Fruit fly (Drosophila melanogaster) whole organism, adult: ENCODE results near the gene nAChRalpha7.

Experiments
- CG11617 ChIP-seq: fragments of 200-800 bp; sonication (Bioruptor generic); optimal IDR thresholded peaks from 2 replicates; lab custom pipeline; 2017; ENCODE audit warnings: mild to moderate bottlenecking, missing biosample characterization, missing genetic modification reagents, missing genetic modification characterization
- CG12768 ChIP-seq: fragments of 200-800 bp; sonication (Bioruptor generic); optimal IDR thresholded peaks from 2 replicates; lab custom pipeline; 2017; ENCODE audit warnings: missing biosample characterization, missing genetic modification characterization, mild to moderate bottlenecking, moderate library complexity, missing genetic modification reagents
- CG14711 ChIP-seq: fragments of 200-800 bp; sonication (Bioruptor generic); optimal IDR thresholded peaks from 2 replicates; lab custom pipeline; 2018; ENCODE audit warnings: missing biosample characterization, mild to moderate bottlenecking, missing genetic modification characterization, moderate library complexity
- CG1620 ChIP-seq: fragments of 200-800 bp; sonication (Bioruptor generic); optimal IDR thresholded peaks from 2 replicates; lab custom pipeline; 2016; ENCODE audit warnings: missing biosample characterization, missing genetic modification characterization
- CG33017 ChIP-seq: fragments of 200-800 bp; sonication (Bioruptor generic); optimal IDR thresholded peaks from 2 replicates; lab custom pipeline; 2018; ENCODE audit warnings: missing biosample characterization, mild to moderate bottlenecking, missing genetic modification characterization, moderate library complexity
- CG5204 ChIP-seq: fragments of 200-800 bp; sonication (Bioruptor generic); optimal IDR thresholded peaks from 2 replicates; lab custom pipeline; 2016; ENCODE audit warnings: missing biosample characterization, missing genetic modification characterization
- CG7045 ChIP-seq: fragments of 200-800 bp; sonication (Bioruptor generic); optimal IDR thresholded peaks from 2 replicates; lab custom pipeline; 2017; ENCODE audit warnings: missing biosample characterization, mild to moderate bottlenecking, missing genetic modification characterization
- CG7101 ChIP-seq: fragments of 200-800 bp; sonication (Bioruptor generic); optimal IDR thresholded peaks from 2 replicates; lab custom pipeline; 2018; ENCODE audit warnings: missing biosample characterization, mild to moderate bottlenecking, missing genetic modification characterization, moderate library complexity
- Clk ChIP-seq: fragments of 200-800 bp; sonication (Bioruptor generic); optimal IDR thresholded peaks from 2 replicates; lab custom pipeline; 2017; ENCODE audit warnings: missing biosample characterization, missing genetic modification characterization
- Crg-1 ChIP-seq: fragments of 200-800 bp; sonication (Bioruptor generic); optimal IDR thresholded peaks from 2 replicates; lab custom pipeline; 2016; ENCODE audit warnings: missing biosample characterization, missing genetic modification characterization
- Hr96 ChIP-seq: fragments of 200-800 bp; sonication (Bioruptor generic); optimal IDR thresholded peaks from 2 replicates; lab custom pipeline; 2016; ENCODE audit warnings: missing biosample characterization, missing genetic modification characterization
- Mnt ChIP-seq: fragments of 200-800 bp; sonication (Bioruptor generic); optimal IDR thresholded peaks from 2 replicates; lab custom pipeline; 2016; ENCODE audit warnings: missing biosample characterization, mild to moderate bottlenecking, missing genetic modification characterization
- bab1 ChIP-seq: fragments of 200-800 bp; sonication (Bioruptor generic); optimal IDR thresholded peaks from 3 replicates; lab custom pipeline; 2019; ENCODE audit warnings: missing biosample characterization, mild to moderate bottlenecking, missing genetic modification characterization, moderate library complexity
- cic ChIP-seq: fragments of 200-800 bp; sonication (Bioruptor generic); optimal IDR thresholded peaks from 2 replicates; lab custom pipeline; 2017; ENCODE audit warnings: missing biosample characterization, mild to moderate bottlenecking, missing genetic modification characterization, moderate library complexity
- cnc ChIP-seq, 2 experiments: fragments of >200 bp; optimal IDR thresholded peaks; 2 replicates each; lab custom pipeline; 2017
- kay ChIP-seq: fragments of 200-800 bp; sonication (Bioruptor generic); peaks from one replicate; lab custom pipeline; 2016; ENCODE audit warnings: missing biosample characterization, missing genetic modification characterization, borderline replicate concordance
- ovo ChIP-seq: fragments of 200-800 bp; sonication (Bioruptor generic); optimal IDR thresholded peaks from 2 replicates; lab custom pipeline; 2016; ENCODE audit warnings: missing biosample characterization, missing genetic modification characterization
- pad ChIP-seq: fragments of 200-800 bp; sonication (Bioruptor generic); optimal IDR thresholded peaks from 3 replicates; lab custom pipeline; 2017; ENCODE audit warnings: missing biosample characterization, missing genetic modification characterization, mild to moderate bottlenecking, moderate library complexity, missing genetic modification reagents
- tj ChIP-seq: fragments of 200-800 bp; sonication (Bioruptor generic); optimal IDR thresholded peaks from 3 replicates; lab custom pipeline; 2017; ENCODE audit warnings: missing biosample characterization, mild to moderate bottlenecking, missing genetic modification characterization, moderate library complexity
- toe ChIP-seq: fragments of 200-800 bp; sonication (Bioruptor generic); optimal IDR thresholded peaks from 2 replicates; lab custom pipeline; 2016; ENCODE audit warnings: missing biosample characterization, missing genetic modification characterization

Gene nAChRalpha7

DNA sequence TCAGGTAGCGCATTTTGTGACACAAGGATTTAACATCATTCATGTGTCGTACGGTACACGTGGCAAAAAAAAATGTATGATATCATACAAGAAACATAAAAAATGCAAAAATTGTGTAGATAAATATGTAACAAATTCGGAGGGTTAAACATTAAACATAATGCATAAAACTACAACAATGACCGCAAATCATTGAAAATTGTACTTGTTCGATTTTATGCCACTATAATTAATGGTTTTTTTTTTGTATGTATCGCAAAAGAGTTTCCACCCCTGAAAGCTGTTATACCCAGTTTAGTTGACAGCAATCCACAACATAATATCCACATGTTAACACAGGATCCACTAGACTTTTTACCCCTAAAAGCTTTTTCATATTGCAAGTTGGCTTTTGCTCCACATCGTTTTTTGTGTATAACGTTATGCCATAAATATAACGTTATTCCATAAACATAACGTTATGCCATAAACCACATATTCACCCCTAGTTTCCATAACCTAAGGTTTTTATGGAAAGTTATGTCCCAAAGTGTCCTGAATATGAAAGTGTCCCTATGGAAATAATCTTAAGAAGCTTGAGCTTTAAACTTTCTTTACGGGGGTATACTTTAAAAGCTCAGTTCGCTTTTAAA is 704 bp upstream of the nAChRalpha7 start:
- no peak for TF ChIP-seq Crg-1 (GFP tag; lab: Kevin White, UChicago)
- TF ChIP-seq pad (GFP tag; lab: Kevin White, UChicago): peak; percentile 98
- TF ChIP-seq kay (GFP tag; lab: Kevin White, UChicago): peak; percentile 90

DNA sequence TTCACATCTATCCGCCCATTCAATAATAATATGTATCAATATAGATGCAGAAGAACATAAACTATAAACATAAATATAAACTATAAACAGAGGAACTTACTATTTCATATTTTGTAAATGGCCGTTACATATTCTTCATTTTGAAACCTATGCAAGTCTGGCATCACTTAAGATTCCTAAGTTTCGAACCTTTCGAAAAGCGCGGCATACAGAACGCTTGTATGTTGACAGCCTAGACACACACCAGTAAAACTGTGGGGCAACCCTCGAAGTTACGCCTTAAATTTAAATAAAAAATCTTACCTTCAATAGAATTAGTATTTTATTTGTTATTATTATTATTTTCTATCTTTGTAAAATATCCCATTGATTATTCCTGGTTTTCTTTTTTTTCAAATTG is 21.5 kb downstream of the nAChRalpha7 start:
- TF ChIP-seq bab1 (GFP tag; lab: Kevin White, UChicago) (peak; percentile 26), CG1620 (GFP tag; lab: Kevin White, UChicago) (no peak)

DNA sequence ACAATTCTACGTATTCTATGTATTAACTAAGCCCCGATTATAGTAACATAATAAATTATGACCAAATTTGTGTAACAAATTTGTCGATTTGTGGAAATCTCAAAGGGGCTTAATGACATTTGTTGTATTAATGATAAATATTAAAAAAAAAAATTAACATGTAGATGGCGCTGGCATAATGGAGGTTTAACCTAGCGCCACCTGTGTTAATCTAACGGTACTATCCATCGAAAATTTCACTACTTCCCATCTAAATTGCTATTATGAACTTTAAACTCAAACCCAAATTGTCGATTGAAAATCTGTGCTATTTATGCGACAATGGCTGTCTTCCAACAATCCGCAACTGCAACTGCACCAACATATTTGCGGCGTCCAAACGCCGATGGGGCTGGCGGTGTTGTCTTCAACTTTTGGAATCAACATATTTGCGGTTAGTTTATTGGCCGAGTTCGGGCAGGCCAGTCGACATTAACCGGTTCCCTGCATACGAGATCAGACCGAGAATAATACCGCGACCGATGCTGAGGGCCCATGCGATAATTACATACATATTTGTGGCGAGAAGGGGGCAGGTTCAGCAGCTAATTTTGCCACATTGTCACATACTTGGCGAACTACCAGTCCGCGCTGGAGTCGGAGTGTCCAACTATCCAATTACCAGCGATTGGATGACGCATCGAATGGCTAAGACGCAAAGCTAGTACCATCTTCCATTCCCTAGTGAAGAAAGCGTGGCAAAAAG is 22.3 kb downstream of the nAChRalpha7 start:
- no peak for TF ChIP-seq Mnt (GFP tag; lab: Kevin White, UChicago)
- no peak for TF ChIP-seq bab1 (GFP tag; lab: Kevin White, UChicago)
- no peak for TF ChIP-seq tj
- no peak for TF ChIP-seq Crg-1 (GFP tag; lab: Kevin White, UChicago)
- TF ChIP-seq CG12768 (GFP tag; lab: Kevin White, UChicago): no peak
- no peak for TF ChIP-seq Clk
- no peak for TF ChIP-seq kay (GFP tag; lab: Kevin White, UChicago)
- no peak for TF ChIP-seq ovo
- no peak for TF ChIP-seq cic
- TF ChIP-seq CG11617 (GFP tag; lab: Kevin White, UChicago): no peak
- no peak for TF ChIP-seq CG7045 (GFP tag; lab: Kevin White, UChicago)
- TF ChIP-seq cnc (optimal IDR thresholded peaks at IDR 0.05; lab: Kevin White, UChicago): no peak
- no peak for TF ChIP-seq CG1620 (GFP tag; lab: Kevin White, UChicago)
- no peak for TF ChIP-seq CG33017 (tag; lab: Kevin White, UChicago)
- TF ChIP-seq CG7101 (tag; lab: Kevin White, UChicago): no peak
- no peak for TF ChIP-seq Hr96 (GFP tag; lab: Kevin White, UChicago)
- no peak for TF ChIP-seq toe (GFP tag; lab: Kevin White, UChicago)
- TF ChIP-seq CG14711 (tag; lab: Kevin White, UChicago): no peak
- no peak for TF ChIP-seq CG5204 (GFP tag; lab: Kevin White, UChicago)
- no peak for TF ChIP-seq pad (GFP tag; lab: Kevin White, UChicago)

DNA sequence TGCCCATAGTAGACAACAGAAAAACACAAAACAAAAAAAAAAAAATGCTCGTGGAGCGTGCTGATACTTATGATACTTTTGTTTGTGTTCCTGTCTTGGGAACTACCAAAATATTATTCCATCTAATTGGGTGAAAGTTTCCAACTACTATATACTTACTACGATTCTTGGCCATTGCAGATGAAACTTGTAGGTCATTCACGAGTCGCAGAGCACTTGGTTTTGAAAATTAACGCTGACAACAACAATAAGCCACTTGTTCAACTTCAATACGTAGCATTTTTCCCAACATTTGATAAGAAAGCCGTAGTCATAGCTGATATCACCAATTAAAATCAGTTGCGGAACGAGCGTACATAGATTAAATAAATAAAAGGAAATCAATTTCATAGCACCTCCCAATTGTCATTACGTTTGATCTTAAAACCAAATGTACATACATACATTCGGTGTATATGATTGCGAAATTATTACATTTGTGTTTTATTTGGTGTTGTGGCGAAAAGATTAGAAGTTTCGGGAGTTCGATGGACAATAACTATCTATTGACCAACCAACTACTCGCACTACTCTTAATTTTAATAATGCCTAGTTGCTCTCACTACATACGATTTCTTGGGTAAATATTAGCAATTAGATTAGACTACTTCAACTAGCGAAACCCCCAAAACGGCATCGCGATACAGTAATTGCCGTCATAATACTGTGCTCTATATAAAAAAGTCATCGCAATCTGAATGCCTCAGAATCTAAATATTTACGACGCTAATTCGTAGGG is 23.5 kb downstream of the nAChRalpha7 start:
- TF ChIP-seq tj: peak; percentile 2
- no peak for TF ChIP-seq CG1620 (GFP tag; lab: Kevin White, UChicago)
- peak; percentile 44 for TF ChIP-seq kay (GFP tag; lab: Kevin White, UChicago)

DNA sequence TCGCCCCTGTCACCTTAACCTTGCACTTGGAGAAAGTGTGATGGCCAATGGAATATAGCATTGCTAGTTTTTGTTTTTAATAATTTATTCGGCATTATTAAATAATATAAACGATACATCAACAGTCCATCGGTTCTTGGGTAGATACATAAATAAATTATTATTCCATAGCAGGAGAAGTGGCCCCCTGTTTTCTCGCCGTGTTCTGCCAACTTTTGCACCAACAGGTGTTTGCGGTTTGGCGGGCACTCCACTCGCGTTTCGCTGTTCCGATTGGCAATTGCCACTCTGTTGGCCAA is 24.5 kb downstream of the nAChRalpha7 start:
- TF ChIP-seq tj (peak; percentile 80), CG12768 (GFP tag; lab: Kevin White, UChicago) (peak; percentile 82), Mnt (GFP tag; lab: Kevin White, UChicago) (peak; percentile 88), CG5204 (GFP tag; lab: Kevin White, UChicago) (peak; percentile 87), Clk (peak; percentile 69), bab1 (GFP tag; lab: Kevin White, UChicago) (peak; percentile 92), CG14711 (tag; lab: Kevin White, UChicago) (peak; percentile 83), cnc (optimal IDR thresholded peaks at IDR 0.05; lab: Kevin White, UChicago) (no peak), Hr96 (GFP tag; lab: Kevin White, UChicago) (peak; percentile 88), CG7045 (GFP tag; lab: Kevin White, UChicago) (peak; percentile 87), CG1620 (GFP tag; lab: Kevin White, UChicago) (peak; percentile 83), CG7101 (tag; lab: Kevin White, UChicago) (peak; percentile 91), Crg-1 (GFP tag; lab: Kevin White, UChicago) (peak; percentile 75), CG33017 (tag; lab: Kevin White, UChicago) (peak; percentile 89), toe (GFP tag; lab: Kevin White, UChicago) (peak; percentile 66), cic (peak; percentile 42), kay (GFP tag; lab: Kevin White, UChicago) (peak; percentile 77), CG11617 (GFP tag; lab: Kevin White, UChicago) (peak; percentile 91), pad (GFP tag; lab: Kevin White, UChicago) (peak; percentile 70), ovo (peak; percentile 73)
